Fruit fly (Drosophila melanogaster): ENCODE results near the gene CG14740.

DNA sequence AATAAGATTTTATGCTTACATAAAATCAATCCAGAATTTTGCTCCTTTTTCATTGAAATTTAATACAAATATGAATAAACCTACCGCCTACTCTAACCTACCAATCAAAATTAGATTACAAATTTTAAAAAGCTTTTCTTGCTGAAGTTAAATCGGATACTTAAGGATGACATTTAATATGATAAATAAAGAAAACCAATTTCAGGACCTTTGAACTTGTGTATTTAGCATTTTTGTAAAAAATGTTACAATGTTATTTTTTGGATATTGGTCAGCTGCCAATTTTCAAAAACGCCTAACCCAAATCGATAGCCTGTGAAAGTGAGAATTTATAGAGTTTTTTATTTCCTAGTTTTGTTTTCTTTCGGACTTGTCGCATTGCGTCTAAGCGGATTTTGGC is 13.6 kb downstream of the CG14740 start, which contains the start of gene CG14739:
- TF ChIP-seq Rel (GFP tag; optimal IDR thresholded peaks at IDR 0.05) (no peak), Rel (tag; optimal IDR thresholded peaks at IDR 0.05) (no peak), h (GFP tag; optimal IDR thresholded peaks at IDR 0.05) (no peak), psq (GFP tag; optimal IDR thresholded peaks at IDR 0.05) (no peak)
